Worm (Caenorhabditis elegans) whole organism, L1 larva: ENCODE data around the gene clec-40.

Source experiments
- aly-2 ChIP-seq: fragments of 150-350 bp; optimal IDR thresholded peaks from 2 replicates; lab custom pipeline; 2014; ENCODE audit warnings: missing biosample characterization, missing genetic modification characterization
- egl-27 ChIP-seq, 2 experiments: fragments of 150-350 bp in 1 of 2; sonication (generic microtip); optimal IDR thresholded peaks; 3 replicates each; lab custom pipeline; 2017 to 2018; ENCODE audit warnings: missing biosample characterization in 2 of 2, missing genetic modification characterization in 2 of 2, missing genetic modification reagents in 2 of 2
- rnt-1 ChIP-seq: sonication (generic microtip); optimal IDR thresholded peaks from 2 replicates; lab custom pipeline; 2016; ENCODE audit warnings: mild to moderate bottlenecking, missing genetic modification characterization, moderate library complexity, missing compliant biosample characterization

- no peak for TF ChIP-seq aly-2
- TF ChIP-seq rnt-1: no peak
- TF ChIP-seq egl-27 (tag; optimal IDR thresholded peaks at IDR 0.05; lab: Kevin White, UChicago): no peak
These were observed 19.6 kb downstream of the clec-40 start, which contains the start of gene T20B3.14 for ce11 chrV:16821270-16821737.
